Fruit fly (Drosophila melanogaster): ENCODE results near the gene Pdf.

Gene Pdf

dm6 chr3R:26463558-26463957 is 7.6 kb upstream of the Pdf start (continued):
- TF ChIP-seq tap (tag; optimal IDR thresholded peaks at IDR 0.05) (no peak), crol (GFP tag; IDR thresholded peaks at IDR 0.05) (no peak), MESR4 (GFP tag; optimal IDR thresholded peaks at IDR 0.05) (no peak), yki (optimal IDR thresholded peaks at IDR 0.05) (no peak), oc (tag; optimal IDR thresholded peaks at IDR 0.05) (no peak)

dm6 chr3R:26463146-26463545 is 7.2 kb upstream of the Pdf start:
- TF ChIP-seq sens (GFP tag) (peak; percentile 10), CG13123 (GFP tag; optimal IDR thresholded peaks at IDR 0.05) (no peak), CG6683 (GFP tag; optimal IDR thresholded peaks at IDR 0.05) (no peak), CG7372 (GFP tag; IDR thresholded peaks at IDR 0.05) (no peak), sr (GFP tag; IDR thresholded peaks at IDR 0.05) (no peak), eve (GFP tag; optimal IDR thresholded peaks at IDR 0.05) (no peak), prd (optimal IDR thresholded peaks at IDR 0.05) (no peak), prd (GFP tag; IDR thresholded peaks at IDR 0.05) (no peak), CG13894 (tag; optimal IDR thresholded peaks at IDR 0.05) (no peak), CG2712 (tag; optimal IDR thresholded peaks at IDR 0.05) (no peak), Pdp1 (GFP tag; optimal IDR thresholded peaks at IDR 0.05) (peak in 1 of 2 experiments; percentile 13), ftz-f1 (GFP tag; optimal IDR thresholded peaks at IDR 0.05) (peak; percentile 57), run (tag; optimal IDR thresholded peaks at IDR 0.05) (no peak), crc (GFP tag; optimal IDR thresholded peaks at IDR 0.05) (no peak), mld (GFP tag; IDR thresholded peaks at IDR 0.05; ENCODE audit: partially characterized antibody) (no peak), Hr78 (GFP tag; optimal IDR thresholded peaks at IDR 0.05) (peak in 1 of 2 experiments; percentile 27), CG8388 (GFP tag; optimal IDR thresholded peaks at IDR 0.05) (no peak), Tbp (GFP tag; optimal IDR thresholded peaks at IDR 0.05) (no peak), BtbVII (GFP tag; optimal IDR thresholded peaks at IDR 0.05) (no peak), CG4854 (GFP tag; optimal IDR thresholded peaks at IDR 0.05) (no peak), ac (GFP tag; optimal IDR thresholded peaks at IDR 0.05) (no peak), dmrt99B (tag; optimal IDR thresholded peaks at IDR 0.05) (no peak), tna (GFP tag; IDR thresholded peaks at IDR 0.05; ENCODE audit: partially characterized antibody) (no peak), Sox100B (GFP tag; optimal IDR thresholded peaks at IDR 0.05) (no peak), br (optimal IDR thresholded peaks at IDR 0.05) (no peak), B-H2 (GFP tag; optimal IDR thresholded peaks at IDR 0.05) (no peak), ci (GFP tag; IDR thresholded peaks at IDR 0.05) (no peak), CG10543 (GFP tag; optimal IDR thresholded peaks at IDR 0.05) (no peak), ash1 (GFP tag; optimal IDR thresholded peaks at IDR 0.05) (no peak), CG2889 (GFP tag; IDR thresholded peaks at IDR 0.05) (no peak), Sry-β (GFP tag; optimal IDR thresholded peaks at IDR 0.05) (no peak), Xrp1 (GFP tag; IDR thresholded peaks at IDR 0.05) (no peak), CG16813 (GFP tag; IDR thresholded peaks at IDR 0.05; ENCODE audit: partially characterized antibody) (no peak), CG2202 (tag; optimal IDR thresholded peaks at IDR 0.05) (no peak), nom (GFP tag; optimal IDR thresholded peaks at IDR 0.05) (no peak), Poxn (GFP tag; IDR thresholded peaks at IDR 0.05) (no peak), CG33213 (GFP tag; optimal IDR thresholded peaks at IDR 0.05) (no peak), Ravus (GFP tag; IDR thresholded peaks at IDR 0.05) (no peak), knrl (GFP tag; IDR thresholded peaks at IDR 0.05; ENCODE audit: partially characterized antibody) (no peak), lola (GFP tag; optimal IDR thresholded peaks at IDR 0.05) (no peak), Dip2 (GFP tag; IDR thresholded peaks at IDR 0.05) (no peak), Bgb (GFP tag; IDR thresholded peaks at IDR 0.05; ENCODE audit: partially characterized antibody) (0 out of 2 replicates have a peak, but pooled peaks have one; percentile 10), pzg (GFP tag; optimal IDR thresholded peaks at IDR 0.05) (no peak), da (GFP tag; optimal IDR thresholded peaks at IDR 0.05) (no peak), vvl (GFP tag; IDR thresholded peaks at IDR 0.05) (peak; percentile 71)

Measured in whole organism, embryonic.